Fruit fly (Drosophila melanogaster) whole organism: ENCODE measurements around the gene IntS9.

Experiments
- CG8478 ChIP-seq: fragments of >200 bp; optimal IDR thresholded peaks from 2 replicates; lab custom pipeline; 2018; ENCODE audit warnings: inconsistent platforms
- Dll ChIP-seq: fragments of >200 bp; optimal IDR thresholded peaks from 2 replicates; lab custom pipeline; 2017
- EcR ChIP-seq, 2 experiments: fragments of >200 bp; optimal IDR thresholded peaks; 2 replicates each; lab custom pipeline; 2017; ENCODE audit warnings: missing biosample characterization in 2 of 2, missing genetic modification characterization in 2 of 2, missing genetic modification reagents in 2 of 2
- pan ChIP-seq: fragments of >200 bp; optimal IDR thresholded peaks from 2 replicates; lab custom pipeline; 2017
- psq ChIP-seq: fragments of >200 bp; optimal IDR thresholded peaks from 2 replicates; lab custom pipeline; 2017
- usp ChIP-seq: fragments of >200 bp; optimal IDR thresholded peaks from 2 replicates; lab custom pipeline; 2017; ENCODE audit warnings: missing biosample characterization, missing genetic modification characterization, mixed read lengths

IntS9 gene

DNA sequence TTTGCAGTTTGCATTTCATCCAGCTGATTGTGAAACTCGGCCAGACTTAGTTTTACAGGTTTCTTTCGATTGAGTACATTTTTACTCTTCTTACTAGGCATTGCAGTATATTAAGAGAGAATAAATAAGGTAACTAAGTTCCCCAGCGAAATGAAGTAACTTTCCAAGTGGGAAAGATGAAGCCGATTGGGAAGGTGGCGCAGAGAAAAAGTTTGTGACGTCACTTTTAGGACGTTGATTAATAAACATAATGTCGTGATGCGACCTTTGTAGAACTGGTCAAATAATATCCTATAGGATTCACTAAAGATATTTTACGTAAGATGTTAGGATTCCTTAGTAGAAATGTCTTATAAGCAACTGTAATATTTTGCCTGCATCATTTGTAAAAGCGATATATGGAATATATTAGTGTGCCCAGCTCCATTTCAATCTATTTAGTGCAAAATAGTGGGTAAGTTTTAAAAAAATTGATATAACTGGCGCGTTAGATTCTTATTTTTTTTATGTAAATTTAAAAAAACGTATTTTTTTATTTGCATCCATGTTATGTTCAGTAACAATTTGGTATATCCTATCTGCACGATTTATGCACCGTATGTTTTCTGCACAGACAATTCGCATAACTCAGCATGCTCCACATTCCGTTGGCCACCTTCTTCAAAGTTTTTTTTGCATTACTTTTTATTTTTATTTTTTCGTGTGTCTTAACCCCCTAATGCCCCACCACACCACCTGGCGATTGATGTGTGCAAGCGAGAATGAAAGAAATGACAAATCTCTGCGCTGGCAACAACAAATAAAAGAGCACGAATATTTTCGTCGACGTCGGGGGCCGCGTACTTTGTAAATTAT, 38.5 kb upstream of the IntS9 start, which contains the start of gene CG32152:
TSS of gene CG32152 (minus strand) at position 352 of the 855 bp plus-strand sequence.
- TF ChIP-seq psq (lab: Kevin White, UChicago) (no peak), pan (lab: Kevin White, UChicago) (no peak), EcR (GFP tag; optimal IDR thresholded peaks at IDR 0.05; lab: Kevin White, UChicago) (no peak), CG8478 (no peak), Dll (lab: Kevin White, UChicago) (no peak), usp (GFP tag; lab: Kevin White, UChicago) (no peak)

DNA sequence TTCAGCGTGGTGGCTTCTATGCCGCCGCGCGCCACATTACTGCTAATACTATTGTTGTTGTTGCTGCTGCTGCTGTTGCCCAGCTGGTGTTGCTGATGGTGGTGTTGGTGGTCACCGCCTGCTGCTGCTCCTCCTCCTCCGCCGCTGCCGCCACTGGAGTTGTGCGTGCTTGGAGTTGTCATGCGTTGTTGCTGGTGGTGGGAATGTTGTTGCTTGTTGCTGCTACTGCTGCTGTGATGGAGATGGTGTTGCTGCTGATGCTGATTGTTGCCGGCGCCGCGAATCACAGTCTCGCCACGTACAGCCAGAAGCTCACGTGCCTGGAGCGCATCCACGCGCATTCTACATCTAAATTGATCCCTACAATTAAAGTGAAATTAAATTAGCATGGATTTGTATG, 36.1 kb upstream of the IntS9 start:
- no peak for TF ChIP-seq CG8478
- no peak for TF ChIP-seq usp (GFP tag; lab: Kevin White, UChicago)
- no peak for TF ChIP-seq EcR (GFP tag; optimal IDR thresholded peaks at IDR 0.05; lab: Kevin White, UChicago)
- TF ChIP-seq psq (lab: Kevin White, UChicago): no peak
- TF ChIP-seq pan (lab: Kevin White, UChicago): no peak
- TF ChIP-seq Dll (lab: Kevin White, UChicago): no peak

DNA sequence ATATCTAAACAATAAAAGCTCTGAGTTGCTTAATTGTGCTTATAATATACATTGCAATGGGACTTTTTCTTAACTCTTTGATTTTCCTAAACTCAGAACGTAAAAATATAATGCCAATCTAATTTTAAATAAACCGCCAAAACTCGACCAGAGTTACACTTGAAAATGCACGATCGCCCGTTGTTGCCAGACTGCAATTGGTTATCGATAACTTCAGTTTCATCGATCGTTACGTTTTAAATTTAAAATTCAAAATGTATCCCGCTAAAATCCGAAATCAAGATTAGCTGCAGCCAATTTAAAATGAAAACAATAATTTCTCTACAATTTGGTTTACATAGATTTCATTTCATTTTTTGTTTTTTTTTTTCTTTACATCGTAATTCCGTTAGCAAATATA, 33.7 kb upstream of the IntS9 start:
- TF ChIP-seq psq (lab: Kevin White, UChicago) (no peak), usp (GFP tag; lab: Kevin White, UChicago) (no peak), EcR (GFP tag; optimal IDR thresholded peaks at IDR 0.05; lab: Kevin White, UChicago) (no peak), CG8478 (no peak), Dll (lab: Kevin White, UChicago) (no peak)

DNA sequence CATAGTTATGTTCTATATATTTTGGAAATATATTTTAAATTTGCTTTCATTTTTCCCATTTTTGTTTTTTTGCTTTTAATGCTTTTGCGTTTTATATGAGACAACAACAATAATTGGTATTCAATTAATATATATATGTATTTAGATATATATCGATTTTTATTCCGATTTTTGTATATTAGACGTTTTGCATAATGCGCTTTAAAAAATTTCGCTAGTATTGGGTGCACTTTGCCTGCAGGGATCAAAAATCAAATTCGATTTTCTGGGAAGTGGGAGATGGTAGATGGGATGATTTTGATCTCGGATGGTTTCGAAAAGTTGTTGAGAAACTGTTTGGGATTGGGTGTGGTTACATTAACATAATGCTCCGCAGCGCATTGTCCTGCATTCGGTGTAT, 32.4 kb upstream of the IntS9 start, which contains the start of gene CG5157:
TSS of gene CG5157 (minus strand) at position 101 of the 400 bp plus-strand sequence.
- TF ChIP-seq pan (lab: Kevin White, UChicago) (no peak), psq (lab: Kevin White, UChicago) (no peak), EcR (GFP tag; optimal IDR thresholded peaks at IDR 0.05; lab: Kevin White, UChicago) (no peak), Dll (lab: Kevin White, UChicago) (no peak)

DNA sequence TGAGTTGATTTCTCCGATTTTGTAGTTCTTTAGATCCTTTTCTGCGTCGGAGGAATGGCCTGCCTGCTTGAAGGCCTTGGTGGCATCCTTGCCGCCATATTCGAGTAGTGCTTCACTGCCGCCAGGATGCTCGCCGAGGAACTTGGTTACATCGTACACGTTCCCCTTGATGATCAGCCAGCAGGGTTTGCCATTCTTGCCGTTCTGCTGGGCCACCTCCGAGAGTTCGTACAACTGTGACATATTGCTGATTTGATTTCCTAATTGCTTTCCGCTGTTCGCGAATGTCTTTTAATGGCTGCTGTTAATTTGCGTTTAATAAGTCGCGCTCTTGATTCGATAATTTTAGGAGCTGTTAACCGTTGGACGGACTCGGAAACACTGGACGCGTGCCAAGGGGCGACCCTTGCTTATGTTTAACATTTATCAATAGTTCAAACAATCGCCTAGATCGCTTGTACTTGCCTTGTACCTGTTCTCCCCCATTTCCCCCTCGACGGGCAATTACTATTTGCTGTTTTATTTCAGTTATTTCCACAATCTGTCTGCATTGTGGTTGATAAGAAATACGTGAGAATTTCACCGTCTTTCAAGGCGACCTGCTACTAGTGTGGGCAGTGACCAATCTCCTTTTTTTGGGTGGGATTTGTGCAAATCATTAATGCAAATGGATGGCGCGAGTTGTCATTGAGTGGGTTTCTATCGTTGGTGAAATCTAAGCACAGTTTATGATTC, 31.6 kb upstream of the IntS9 start:
- TF ChIP-seq pan (lab: Kevin White, UChicago): no peak
- TF ChIP-seq EcR (GFP tag; optimal IDR thresholded peaks at IDR 0.05; lab: Kevin White, UChicago): no peak
- no peak for TF ChIP-seq usp (GFP tag; lab: Kevin White, UChicago)
- no peak for TF ChIP-seq Dll (lab: Kevin White, UChicago)

DNA sequence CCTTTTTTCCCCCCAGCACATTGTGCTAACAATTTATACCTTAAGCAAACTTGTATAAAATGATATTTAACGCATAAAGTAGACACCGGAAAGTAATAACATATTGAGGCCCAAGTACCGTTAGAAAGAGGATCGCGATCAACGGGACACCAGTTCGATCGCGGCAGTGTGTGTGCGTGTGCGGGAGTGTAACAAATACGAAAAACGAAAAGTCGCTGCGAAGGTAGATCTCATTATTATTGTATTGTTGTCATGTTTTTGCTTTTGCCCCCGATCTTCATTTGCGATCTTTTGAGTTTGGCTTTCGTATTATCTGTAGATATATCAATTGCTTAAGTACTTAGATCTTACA, 26.6 kb upstream of the IntS9 start:
- TF ChIP-seq psq (lab: Kevin White, UChicago) (no peak), Dll (lab: Kevin White, UChicago) (no peak), CG8478 (no peak), EcR (GFP tag; optimal IDR thresholded peaks at IDR 0.05; lab: Kevin White, UChicago) (no peak), usp (GFP tag; lab: Kevin White, UChicago) (no peak), pan (lab: Kevin White, UChicago) (no peak)

DNA sequence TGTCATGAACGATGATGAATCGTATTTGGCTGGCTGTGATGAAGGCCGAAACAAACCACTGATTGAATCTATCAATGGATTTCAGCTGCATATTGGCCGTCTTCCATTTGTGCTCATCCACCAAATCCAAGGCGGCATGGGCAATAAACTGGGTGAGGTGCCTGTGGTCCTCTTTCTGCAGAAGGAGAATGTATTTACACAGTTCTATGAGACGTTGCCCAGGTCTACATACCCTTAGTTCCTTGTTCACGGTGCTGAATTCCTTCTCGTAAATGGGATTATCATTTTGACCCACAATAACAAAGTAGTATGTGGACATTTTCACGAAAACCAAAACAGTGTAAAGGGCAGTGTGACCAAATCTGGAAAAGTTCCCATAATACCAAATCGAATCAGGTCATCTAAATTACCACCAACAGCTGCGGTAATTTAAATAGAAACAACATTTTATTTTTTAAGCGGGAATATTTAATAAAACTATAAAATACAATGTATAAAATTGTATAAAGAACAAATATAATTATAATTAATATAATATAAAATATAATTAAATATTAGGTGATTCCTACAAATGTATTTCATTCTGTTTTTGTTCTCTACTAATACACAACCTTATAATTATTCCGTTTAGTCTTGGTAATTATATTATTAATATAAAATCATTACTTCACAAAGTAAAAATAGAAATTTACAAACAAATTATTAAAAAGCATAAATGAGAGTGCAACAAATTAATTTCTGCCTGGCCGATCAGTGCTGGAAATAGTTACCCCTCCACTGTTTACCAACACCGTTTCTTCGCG, 26.0 kb upstream of the IntS9 start, which contains the start of the genes Trs20 and elg1:
TSS of gene Trs20 (minus strand) at position 369 of the 803 bp plus-strand sequence.
TSS of gene elg1 (plus strand) at position 765 of the 803 bp plus-strand sequence.
- TF ChIP-seq pan (lab: Kevin White, UChicago) (no peak), Dll (lab: Kevin White, UChicago) (no peak), psq (lab: Kevin White, UChicago) (no peak), EcR (GFP tag; optimal IDR thresholded peaks at IDR 0.05; lab: Kevin White, UChicago) (no peak), usp (GFP tag; lab: Kevin White, UChicago) (no peak), CG8478 (no peak)

DNA sequence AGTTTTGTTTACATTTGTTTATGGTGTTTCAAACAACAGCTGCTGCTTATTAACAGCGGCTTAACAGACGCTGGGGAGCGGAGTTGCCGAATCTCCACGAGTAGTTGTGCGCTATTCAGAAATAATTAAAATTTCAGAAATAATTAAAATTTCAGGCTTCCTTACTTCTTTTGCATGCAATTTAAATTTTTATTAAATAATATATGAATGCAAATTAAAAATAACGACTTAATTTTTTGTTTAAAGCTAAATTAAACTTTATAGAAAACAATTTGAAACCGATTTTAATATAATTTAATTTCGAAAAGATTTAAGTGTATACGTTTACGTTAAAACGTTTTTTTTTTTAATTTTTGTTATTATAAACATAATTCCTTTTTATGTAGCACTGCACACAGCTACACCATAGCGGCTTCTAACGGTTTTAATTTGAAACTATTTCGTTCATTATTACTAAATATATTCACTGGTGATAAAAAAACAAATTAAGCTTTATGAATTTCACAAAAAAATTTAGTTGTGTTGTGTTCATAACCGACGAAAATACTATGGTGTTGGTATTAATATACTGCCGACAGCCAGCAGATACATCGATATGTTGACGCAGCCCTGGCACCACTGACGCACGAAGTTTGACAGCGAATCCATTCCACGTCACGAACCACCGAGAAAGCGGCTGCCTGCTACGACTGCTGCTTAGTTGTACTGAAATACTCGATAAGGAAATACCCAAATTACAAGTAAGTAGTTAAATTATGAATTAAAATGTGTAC, 23.7 kb upstream of the IntS9 start, which contains the start of gene SsRbeta:
TSS of gene SsRbeta (plus strand) at position 645 of the 773 bp plus-strand sequence.
- TF ChIP-seq EcR (GFP tag; optimal IDR thresholded peaks at IDR 0.05; lab: Kevin White, UChicago) (no peak), psq (lab: Kevin White, UChicago) (no peak), Dll (lab: Kevin White, UChicago) (no peak), usp (GFP tag; lab: Kevin White, UChicago) (no peak), CG8478 (no peak), pan (lab: Kevin White, UChicago) (no peak)

DNA sequence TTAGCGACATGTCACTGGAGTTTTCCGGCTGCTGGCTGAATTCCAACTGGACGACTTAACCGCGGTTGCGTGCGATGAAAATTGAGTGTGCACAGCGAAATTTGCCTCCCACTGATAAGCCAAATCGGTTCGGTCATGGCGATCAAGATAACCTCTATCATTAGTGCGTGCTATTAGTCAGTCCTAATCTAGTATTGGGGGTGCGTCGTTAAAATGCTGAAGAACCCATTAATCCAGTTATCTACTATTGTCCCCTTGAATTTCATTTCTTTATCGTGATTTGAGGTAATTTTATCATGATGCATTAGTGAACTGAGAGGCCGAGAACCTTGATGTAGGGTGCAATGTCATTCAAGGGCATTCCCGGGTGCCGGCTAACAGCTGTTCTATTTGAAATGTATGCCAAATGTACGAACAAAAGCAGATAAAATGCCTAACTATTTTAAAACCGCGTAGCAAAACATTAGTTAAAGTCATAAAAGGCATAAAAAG, 23.1 kb upstream of the IntS9 start, which contains the start of gene Pgm1:
TSS of gene Pgm1 (minus strand) at position 51 of the 492 bp plus-strand sequence.
- no peak for TF ChIP-seq usp (GFP tag; lab: Kevin White, UChicago)
- no peak for TF ChIP-seq pan (lab: Kevin White, UChicago)
- no peak for TF ChIP-seq Dll (lab: Kevin White, UChicago)
- TF ChIP-seq CG8478: no peak
- TF ChIP-seq psq (lab: Kevin White, UChicago): no peak
- TF ChIP-seq EcR (GFP tag; optimal IDR thresholded peaks at IDR 0.05; lab: Kevin White, UChicago): no peak

DNA sequence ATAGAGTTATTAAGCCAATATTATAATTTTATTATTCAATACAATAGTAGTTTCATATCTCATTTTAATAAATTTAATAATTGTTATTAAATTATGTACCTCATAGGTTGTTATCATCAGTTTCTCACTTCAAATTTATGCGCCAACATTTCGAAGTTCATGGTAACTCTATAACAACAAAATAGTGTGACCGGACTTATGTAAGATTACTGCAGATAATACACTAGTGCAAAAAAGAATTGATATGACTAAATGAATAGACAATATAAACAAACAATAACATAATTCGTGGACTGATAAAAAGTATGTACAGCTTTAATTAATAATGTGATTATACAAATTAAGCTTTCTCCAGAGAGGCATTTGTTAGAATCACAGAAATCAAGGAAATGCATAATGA, 16.4 kb upstream of the IntS9 start, which contains the start of gene Strump:
TSS of gene Strump (plus strand) at position 212 of the 400 bp plus-strand sequence.
- TF ChIP-seq pan (lab: Kevin White, UChicago) (no peak), usp (GFP tag; lab: Kevin White, UChicago) (no peak), EcR (GFP tag; optimal IDR thresholded peaks at IDR 0.05; lab: Kevin White, UChicago) (no peak), Dll (lab: Kevin White, UChicago) (no peak), CG8478 (no peak), psq (lab: Kevin White, UChicago) (no peak)
